Worm (Caenorhabditis elegans) whole organism, early embryonic: Measurements from ENCODE around the gene C18C4.7.

Experiments used
- B0310.2 ChIP-seq: sonication (generic microtip); optimal IDR thresholded peaks from 2 replicates; lab custom pipeline; 2016; ENCODE audit warnings: mild to moderate bottlenecking, missing genetic modification characterization, missing compliant biosample characterization
- F13C5.2 ChIP-seq: sonication (generic microtip); optimal IDR thresholded peaks from 2 replicates; lab custom pipeline; 2017; ENCODE audit warnings: mild to moderate bottlenecking, missing genetic modification characterization, inconsistent platforms, missing compliant biosample characterization
- aly-1 ChIP-seq: sonication (generic microtip); optimal IDR thresholded peaks from 2 replicates; lab custom pipeline; 2016; ENCODE audit warnings: missing genetic modification characterization, missing compliant biosample characterization
- ama-1 ChIP-seq: fragments of 150-350 bp; optimal IDR thresholded peaks from 2 replicates; lab custom pipeline; 2014
- ceh-13 ChIP-seq: fragments of 200-800 bp; sonication (Bioruptor generic); optimal IDR thresholded peaks from 2 replicates; lab custom pipeline; 2018; ENCODE audit warnings: mild to moderate bottlenecking, missing genetic modification characterization, missing compliant biosample characterization
- ceh-36 ChIP-seq: sonication (generic microtip); optimal IDR thresholded peaks from 2 replicates; lab custom pipeline; 2016; ENCODE audit warnings: missing genetic modification characterization, inconsistent platforms, missing compliant biosample characterization
- ets-7 ChIP-seq: sonication (generic microtip); optimal IDR thresholded peaks from 2 replicates; lab custom pipeline; 2016; ENCODE audit warnings: missing genotype, missing genetic modification characterization, missing compliant biosample characterization
- flt-1 ChIP-seq: fragments of 200-800 bp; sonication (Bioruptor generic); IDR thresholded peaks from 2 replicates; pipeline ENCODE4 v1.3.6; 2022; ENCODE audit warnings: missing genetic modification characterization, missing compliant biosample characterization
- hmbx-1 ChIP-seq: sonication (generic microtip); optimal IDR thresholded peaks from 2 replicates; lab custom pipeline; 2016; ENCODE audit warnings: mild to moderate bottlenecking, missing genetic modification characterization, missing compliant biosample characterization
- hmg-4 ChIP-seq: fragments of 200-800 bp; sonication (Bioruptor generic); optimal IDR thresholded peaks from 2 replicates; lab custom pipeline; 2018; ENCODE audit warnings: mild to moderate bottlenecking, missing genetic modification characterization, missing compliant biosample characterization
- hnd-1 ChIP-seq: sonication (generic microtip); optimal IDR thresholded peaks from 2 replicates; lab custom pipeline; 2016; ENCODE audit warnings: missing genetic modification characterization, missing compliant biosample characterization
- pes-1 ChIP-seq: fragments of 200-800 bp; sonication (Bioruptor generic); IDR thresholded peaks from 2 replicates; pipeline ENCODE4 v1.3.6; 2022; ENCODE audit warnings: missing genetic modification reagents, missing genetic modification characterization, missing compliant biosample characterization
- scrt-1 ChIP-seq: fragments of 200-800 bp; sonication (Bioruptor generic); IDR thresholded peaks from 2 replicates; pipeline ENCODE4 v1.3.6; 2022; ENCODE audit warnings: missing genetic modification characterization, missing compliant biosample characterization
- sea-1 ChIP-seq: fragments of 200-800 bp; sonication (Bioruptor generic); conservative IDR thresholded peaks from 2 replicates; pipeline ENCODE4 v1.3.6; 2022; ENCODE audit warnings: missing genetic modification characterization, missing compliant biosample characterization
- tbx-11 ChIP-seq: fragments of 200-800 bp; sonication (Bioruptor generic); IDR thresholded peaks from 2 replicates; pipeline ENCODE4 v1.3.6; 2022; ENCODE audit warnings: missing genetic modification characterization, missing compliant biosample characterization
- tbx-37 ChIP-seq: fragments of 200-800 bp; sonication (Bioruptor generic); conservative IDR thresholded peaks from 2 replicates; pipeline ENCODE4 v1.3.6; 2022; ENCODE audit warnings: missing genetic modification reagents, missing genetic modification characterization, missing compliant biosample characterization
- tra-4 ChIP-seq: sonication (generic microtip); optimal IDR thresholded peaks from 2 replicates; lab custom pipeline; 2017; ENCODE audit warnings: missing genetic modification characterization, missing compliant biosample characterization

C18C4.7 gene

DNA sequence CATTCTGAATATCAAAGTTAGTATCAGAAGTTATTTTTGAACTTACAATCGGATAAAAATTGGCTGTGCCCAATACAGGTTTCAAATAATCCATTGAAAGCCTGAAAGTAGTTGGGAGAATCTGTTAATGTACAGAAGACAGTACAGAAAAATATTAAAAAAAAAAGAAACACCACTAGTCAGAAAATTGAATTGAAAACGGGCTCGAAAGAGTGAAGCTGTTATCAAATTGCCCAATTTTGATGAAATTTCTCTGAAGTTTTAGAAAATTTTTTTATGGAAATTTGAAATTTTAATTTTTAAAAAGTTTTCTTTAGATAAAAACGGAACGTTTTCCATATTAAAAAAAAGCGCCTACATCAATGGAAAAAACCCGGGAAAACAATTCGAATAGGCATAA, at the start of gene C18C4.7:
C18C4.7 (minus strand) TSS at position 101 of the 400 bp plus-strand sequence.
- TF ChIP-seq flt-1 (no peak), ceh-13 (GFP tag; lab: Kevin White, UChicago) (no peak), ama-1 (no peak), hmg-4 (GFP tag; lab: Kevin White, UChicago) (no peak), B0310.2 (tag; lab: Kevin White, UChicago) (no peak), scrt-1 (GFP tag; lab: Robert Waterston, UW) (no peak), sea-1 (GFP tag; lab: Robert Waterston, UW) (no peak), ceh-36 (no peak), F13C5.2 (tag; lab: Kevin White, UChicago) (no peak), hnd-1 (tag; lab: Kevin White, UChicago) (no peak), tbx-37 (GFP tag; lab: Robert Waterston, UW) (no peak), tbx-11 (GFP tag; lab: Robert Waterston, UW) (no peak), pes-1 (GFP tag; lab: Robert Waterston, UW) (no peak), aly-1 (no peak), tra-4 (tag; lab: Kevin White, UChicago) (no peak), hmbx-1 (tag; lab: Kevin White, UChicago) (no peak), ets-7 (tag; lab: Kevin White, UChicago) (no peak)

DNA sequence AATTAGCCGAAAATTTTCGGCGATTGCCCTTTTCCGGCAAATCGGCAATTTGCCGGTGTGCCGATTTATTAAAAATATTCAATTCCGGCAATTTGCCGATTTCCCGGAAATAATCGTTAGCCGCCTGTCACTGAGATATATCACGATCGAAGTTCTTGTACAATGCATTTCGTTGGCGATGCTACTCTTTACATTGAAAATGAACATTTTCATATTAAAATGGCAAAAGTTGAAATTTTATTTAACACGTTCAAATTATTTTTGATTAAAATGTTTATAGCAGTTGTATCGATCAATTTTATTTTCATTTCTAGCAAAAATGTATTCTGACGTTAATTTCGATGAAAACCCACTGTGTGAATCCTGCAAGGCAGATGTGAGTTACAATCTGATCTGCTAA, 47.7 kb upstream of the C18C4.7 start, which contains the start of gene M03E7.3:
M03E7.3 (plus strand) TSS at position 301 of the 400 bp plus-strand sequence.
- TF ChIP-seq F13C5.2 (tag; lab: Kevin White, UChicago) (no peak), pes-1 (GFP tag; lab: Robert Waterston, UW) (no peak), aly-1 (no peak), hmg-4 (GFP tag; lab: Kevin White, UChicago) (no peak), tbx-37 (GFP tag; lab: Robert Waterston, UW) (no peak), hnd-1 (tag; lab: Kevin White, UChicago) (no peak), B0310.2 (tag; lab: Kevin White, UChicago) (no peak), flt-1 (no peak), sea-1 (GFP tag; lab: Robert Waterston, UW) (no peak), tra-4 (tag; lab: Kevin White, UChicago) (no peak), hmbx-1 (tag; lab: Kevin White, UChicago) (no peak), tbx-11 (GFP tag; lab: Robert Waterston, UW) (no peak), ceh-36 (no peak), scrt-1 (GFP tag; lab: Robert Waterston, UW) (no peak), ceh-13 (GFP tag; lab: Kevin White, UChicago) (no peak), ets-7 (tag; lab: Kevin White, UChicago) (no peak)

DNA sequence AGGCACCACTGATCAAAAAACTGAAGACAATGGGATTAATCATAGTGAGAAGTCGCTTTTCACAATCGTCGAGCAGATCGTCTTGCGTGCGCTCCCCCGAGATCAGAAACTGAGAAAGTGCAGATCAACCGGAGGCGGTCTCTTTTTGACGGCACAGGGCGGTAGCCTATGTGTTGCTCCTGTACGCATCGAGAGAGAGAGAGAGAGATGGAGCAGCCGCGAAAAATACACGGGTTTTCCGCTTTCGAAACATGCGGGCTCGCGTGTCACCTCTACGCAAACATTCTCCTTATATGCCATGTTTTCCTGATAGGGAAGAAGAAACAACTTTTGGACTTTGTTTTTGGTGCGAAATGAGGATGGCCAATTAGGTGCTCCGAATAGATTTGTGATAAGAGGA, 46.1 kb upstream of the C18C4.7 start, which contains the start of gene lrpc-1:
lrpc-1 (minus strand) TSS at position 101 of the 400 bp plus-strand sequence.
- no peak for TF ChIP-seq flt-1

DNA sequence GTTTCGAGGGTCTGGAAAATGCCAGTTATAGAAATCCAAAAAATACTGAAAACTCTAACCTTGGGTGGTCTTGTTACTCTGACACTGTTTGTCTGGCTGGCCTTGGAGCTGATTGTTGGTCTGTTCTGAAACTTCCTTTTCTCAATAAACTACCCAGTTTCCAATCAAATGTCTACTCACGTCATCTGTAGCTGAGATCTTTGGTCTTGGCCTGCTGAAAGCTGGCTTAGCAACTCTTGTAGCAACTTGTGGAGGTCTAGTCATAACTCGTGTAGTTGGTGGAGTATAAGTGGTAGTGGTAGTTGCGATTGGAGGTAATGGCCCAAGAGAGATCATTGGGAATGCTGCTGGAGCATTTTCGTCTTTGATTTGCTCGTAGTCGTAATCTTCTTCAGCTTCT, 43.2 kb upstream of the C18C4.7 start:
- TF ChIP-seq aly-1 (no peak), B0310.2 (tag; lab: Kevin White, UChicago) (no peak), scrt-1 (GFP tag; lab: Robert Waterston, UW) (no peak), flt-1 (no peak), hmg-4 (GFP tag; lab: Kevin White, UChicago) (no peak), ama-1 (no peak), tbx-37 (GFP tag; lab: Robert Waterston, UW) (no peak), pes-1 (GFP tag; lab: Robert Waterston, UW) (no peak), ets-7 (tag; lab: Kevin White, UChicago) (no peak), hnd-1 (tag; lab: Kevin White, UChicago) (no peak)

DNA sequence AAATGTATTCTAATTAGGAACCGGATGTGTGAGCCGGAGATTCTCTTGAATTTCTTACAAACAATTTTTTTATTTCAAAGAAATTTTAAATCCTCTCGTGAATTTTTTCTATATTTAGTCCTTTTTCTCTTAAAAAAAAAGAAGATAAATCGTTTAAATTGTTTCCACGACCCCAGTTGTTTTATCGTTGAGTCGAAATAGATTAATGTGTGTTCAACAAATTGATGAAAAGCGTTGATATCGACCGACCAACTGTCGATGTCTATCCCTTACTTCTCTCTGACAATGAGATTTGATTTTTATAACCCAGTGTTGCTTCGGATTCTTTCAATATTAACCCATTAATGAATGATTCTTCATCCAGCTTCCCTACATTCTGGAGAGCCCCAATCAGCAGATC, 39.2 kb upstream of the C18C4.7 start, which contains the start of gene CD4.1:
CD4.1 (plus strand) TSS at position 301 of the 400 bp plus-strand sequence.
- TF ChIP-seq sea-1 (GFP tag; lab: Robert Waterston, UW), result no peak
- TF ChIP-seq tbx-11 (GFP tag; lab: Robert Waterston, UW), result no peak
- no peak for TF ChIP-seq pes-1 (GFP tag; lab: Robert Waterston, UW)
- TF ChIP-seq tbx-37 (GFP tag; lab: Robert Waterston, UW), result no peak
- TF ChIP-seq ceh-36, result no peak
- no peak for TF ChIP-seq hnd-1 (tag; lab: Kevin White, UChicago)
- no peak for TF ChIP-seq aly-1
- no peak for TF ChIP-seq ceh-13 (GFP tag; lab: Kevin White, UChicago)
- no peak for TF ChIP-seq ama-1
- TF ChIP-seq flt-1, result no peak
- no peak for TF ChIP-seq tra-4 (tag; lab: Kevin White, UChicago)
- no peak for TF ChIP-seq ets-7 (tag; lab: Kevin White, UChicago)
- TF ChIP-seq hmbx-1 (tag; lab: Kevin White, UChicago), result no peak
- TF ChIP-seq scrt-1 (GFP tag; lab: Robert Waterston, UW), result no peak

DNA sequence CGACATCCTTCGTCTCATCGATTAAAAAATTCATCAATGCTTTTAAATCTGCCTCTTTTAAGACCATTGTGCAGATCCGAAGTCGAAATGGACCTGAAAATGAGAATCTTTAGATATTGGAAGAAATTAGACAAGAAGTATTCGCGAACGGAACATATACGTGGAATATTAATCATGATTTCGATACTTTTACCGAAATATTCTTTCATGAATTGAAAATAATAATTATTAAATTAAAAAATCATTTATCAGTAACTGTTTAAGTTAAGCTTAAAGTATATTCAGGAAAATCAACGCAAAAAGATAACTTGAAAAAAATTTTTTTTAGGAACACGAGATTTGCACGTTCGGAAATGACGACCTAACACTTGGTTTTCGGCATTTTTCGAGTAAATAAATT, 34.2 kb upstream of the C18C4.7 start, which contains the start of gene CD4.8:
CD4.8 (minus strand) TSS at position 101 of the 400 bp plus-strand sequence.
- TF ChIP-seq hmg-4 (GFP tag; lab: Kevin White, UChicago) (no peak), tbx-11 (GFP tag; lab: Robert Waterston, UW) (no peak)

DNA sequence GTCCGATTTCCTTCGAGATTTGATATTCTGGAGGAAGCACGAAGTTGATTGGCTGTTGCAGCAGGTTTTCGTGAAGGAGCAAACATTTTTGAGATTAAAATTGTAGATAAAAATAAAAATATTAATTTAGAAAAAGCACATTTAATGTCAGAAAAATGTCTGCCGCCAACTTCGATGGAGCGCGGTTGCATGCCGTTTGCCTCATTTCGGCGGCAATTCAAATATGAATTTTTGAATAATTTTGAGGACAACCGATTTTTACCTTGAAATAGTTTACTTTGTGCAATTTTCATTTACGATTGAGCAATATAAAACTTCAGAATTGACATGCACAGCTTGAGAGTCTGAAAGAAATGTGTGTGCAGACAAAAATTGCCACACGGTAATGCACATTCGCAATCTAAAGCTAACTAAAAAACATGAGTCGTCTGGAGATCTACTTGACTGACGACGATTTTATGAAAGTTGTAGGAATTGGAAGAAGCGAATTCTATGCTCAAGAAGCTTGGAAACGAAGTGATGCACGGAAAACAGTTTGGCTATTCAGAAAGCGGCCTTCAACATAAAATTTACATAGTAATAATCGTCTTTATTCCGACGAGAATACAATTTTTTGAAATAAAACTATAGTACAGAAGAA, 29.5 kb upstream of the C18C4.7 start, which contains the start of gene zhit-1:
zhit-1 (minus strand) TSS at position 161 of the 640 bp plus-strand sequence.
- TF ChIP-seq scrt-1 (GFP tag; lab: Robert Waterston, UW) (no peak), hnd-1 (tag; lab: Kevin White, UChicago) (no peak), hmg-4 (GFP tag; lab: Kevin White, UChicago) (no peak), aly-1 (no peak), ceh-13 (GFP tag; lab: Kevin White, UChicago) (no peak), ama-1 (no peak), tbx-11 (GFP tag; lab: Robert Waterston, UW) (no peak), F13C5.2 (tag; lab: Kevin White, UChicago) (no peak)
